Worm (Caenorhabditis elegans): Measurements from ENCODE around the gene ndub-11.

ce11 chrIV:8170264-8170663, 40.2 kb upstream of the ndub-11 start:
- no peak for TF ChIP-seq klf-2 (GFP tag; conservative IDR thresholded peaks at IDR 0.05)
- TF ChIP-seq flt-1 (GFP tag; IDR thresholded peaks at IDR 0.05): no peak
- peak; percentile 57 for TF ChIP-seq cog-1 (tag; optimal IDR thresholded peaks at IDR 0.05)
- no peak for TF ChIP-seq ztf-29 (GFP tag; IDR thresholded peaks at IDR 0.05)
- no peak for TF ChIP-seq ztf-23 (GFP tag; IDR thresholded peaks at IDR 0.05)
- no peak for TF ChIP-seq T22C8.4 (GFP tag; IDR thresholded peaks at IDR 0.05)
- no peak for TF ChIP-seq tab-1 (GFP tag; IDR thresholded peaks at IDR 0.05)
- no peak for TF ChIP-seq ref-1 (GFP tag; conservative IDR thresholded peaks at IDR 0.05)
- TF ChIP-seq med-1 (GFP tag; optimal IDR thresholded peaks at IDR 0.05; ENCODE audit: insufficient read depth): no peak
